Worm (Caenorhabditis elegans) whole organism, L2 larva: ENCODE data around the gene abu-14.

Source experiments
- ceh-82 ChIP-seq: fragments of 150-350 bp; optimal IDR thresholded peaks from 2 replicates; lab custom pipeline; 2014; ENCODE audit warnings: missing biosample characterization, missing genetic modification characterization
- egl-27 ChIP-seq: sonication (generic microtip); optimal IDR thresholded peaks from 3 replicates; lab custom pipeline; 2017; ENCODE audit warnings: missing biosample characterization, missing genetic modification reagents, missing genetic modification characterization
- elt-3 ChIP-seq: sonication (generic microtip); optimal IDR thresholded peaks from 2 replicates; lab custom pipeline; 2017; ENCODE audit warnings: missing biosample characterization, missing genetic modification characterization
- lin-11 ChIP-seq: fragments of 150-350 bp; sonication (generic microtip); optimal IDR thresholded peaks from 2 replicates; lab custom pipeline; 2014; ENCODE audit warnings: missing biosample characterization, missing genetic modification characterization, inconsistent platforms, mixed read lengths
- lin-13 ChIP-seq: fragments of 150-350 bp; optimal IDR thresholded peaks from 2 replicates; lab custom pipeline; 2014; ENCODE audit warnings: missing biosample characterization, missing genetic modification reagents, missing genetic modification characterization
- nhr-10 ChIP-seq: sonication (generic microtip); optimal IDR thresholded peaks from 2 replicates; lab custom pipeline; 2017; ENCODE audit warnings: missing biosample characterization, missing genetic modification characterization
- nhr-11 ChIP-seq: fragments of 150-350 bp; optimal IDR thresholded peaks from 2 replicates; lab custom pipeline; 2014; ENCODE audit warnings: missing biosample characterization, missing genetic modification characterization
- nhr-12 ChIP-seq: fragments of 150-350 bp; optimal IDR thresholded peaks from 2 replicates; lab custom pipeline; 2014; ENCODE audit warnings: missing biosample characterization, missing genetic modification characterization
- nhr-6 ChIP-seq: fragments of 150-350 bp; optimal IDR thresholded peaks from 2 replicates; lab custom pipeline; 2014; ENCODE audit warnings: missing biosample characterization, missing genetic modification characterization
- nhr-77 ChIP-seq: fragments of 150-350 bp; optimal IDR thresholded peaks from 2 replicates; lab custom pipeline; 2014; ENCODE audit warnings: missing biosample characterization, missing genetic modification characterization
- snpc-4 ChIP-seq: fragments of 150-350 bp; optimal IDR thresholded peaks from 2 replicates; lab custom pipeline; 2014; ENCODE audit warnings: missing biosample characterization, missing genetic modification characterization

ce11 chrII:9211684-9212083 is 15.3 kb downstream of the abu-14 start:
- TF ChIP-seq egl-27 (tag; lab: Kevin White, UChicago) (no peak), nhr-6 (tag; lab: Kevin White, UChicago) (no peak), nhr-12 (tag; lab: Kevin White, UChicago) (no peak), snpc-4 (peak; percentile 94), lin-13 (GFP tag; lab: Kevin White, UChicago) (no peak), elt-3 (tag; lab: Kevin White, UChicago) (no peak), lin-11 (tag; lab: Kevin White, UChicago) (no peak), ceh-82 (tag; lab: Kevin White, UChicago) (no peak), nhr-77 (tag; lab: Kevin White, UChicago) (no peak), nhr-10 (no peak), nhr-11 (tag; lab: Kevin White, UChicago) (no peak)
